Worm (Caenorhabditis elegans): ENCODE results near the gene K02E11.3.
A peak's percentile ranks its signal among the peaks of the same experiment; 100 is the strongest.

K02E11.3 gene

ce11 chrV:14240694-14241201, 5.9 kb downstream of the K02E11.3 start, which contains the start of gene K02E11.10:
TSS of gene K02E11.10 (minus strand) at chrV:14241151.
- TF ChIP-seq ztf-16 (tag; optimal IDR thresholded peaks at IDR 0.05) (no peak), hlh-13 (GFP tag; optimal IDR thresholded peaks at IDR 0.05) (no peak), Y22D7AL.16 (tag; optimal IDR thresholded peaks at IDR 0.05) (no peak), madf-2 (tag; optimal IDR thresholded peaks at IDR 0.05) (no peak), odd-2 (tag; optimal IDR thresholded peaks at IDR 0.05) (no peak), K09A11.1 (tag; optimal IDR thresholded peaks at IDR 0.05; ENCODE audit: insufficient read depth) (no peak), lin-11 (tag; optimal IDR thresholded peaks at IDR 0.05) (no peak), T23F11.4 (GFP tag; optimal IDR thresholded peaks at IDR 0.05) (peak; percentile 4), nhr-11 (tag; optimal IDR thresholded peaks at IDR 0.05) (no peak), pag-3 (tag; optimal IDR thresholded peaks at IDR 0.05; ENCODE audit: borderline replicate concordance) (no peak), tbx-2 (tag; optimal IDR thresholded peaks at IDR 0.05) (no peak), dve-1 (tag; optimal IDR thresholded peaks at IDR 0.05) (no peak), elt-4 (tag; optimal IDR thresholded peaks at IDR 0.05) (peak; percentile 63), ceh-48 (tag; optimal IDR thresholded peaks at IDR 0.05) (no peak), ceh-6 (GFP tag; optimal IDR thresholded peaks at IDR 0.05) (no peak), ceh-18 (tag; optimal IDR thresholded peaks at IDR 0.05) (no peak), fkh-10 (GFP tag; optimal IDR thresholded peaks at IDR 0.05) (no peak), hlh-15 (tag; optimal IDR thresholded peaks at IDR 0.05) (no peak)

- no peak for TF ChIP-seq pat-9 (tag; optimal IDR thresholded peaks at IDR 0.05)
- TF ChIP-seq hlh-13 (GFP tag; optimal IDR thresholded peaks at IDR 0.05) = no peak
These were observed 10.7 kb downstream of the K02E11.3 start, which contains the start of gene ent-3 for ce11 chrV:14235942-14236341. TSS of gene ent-3 (minus strand) at chrV:14236042.

DNA sequence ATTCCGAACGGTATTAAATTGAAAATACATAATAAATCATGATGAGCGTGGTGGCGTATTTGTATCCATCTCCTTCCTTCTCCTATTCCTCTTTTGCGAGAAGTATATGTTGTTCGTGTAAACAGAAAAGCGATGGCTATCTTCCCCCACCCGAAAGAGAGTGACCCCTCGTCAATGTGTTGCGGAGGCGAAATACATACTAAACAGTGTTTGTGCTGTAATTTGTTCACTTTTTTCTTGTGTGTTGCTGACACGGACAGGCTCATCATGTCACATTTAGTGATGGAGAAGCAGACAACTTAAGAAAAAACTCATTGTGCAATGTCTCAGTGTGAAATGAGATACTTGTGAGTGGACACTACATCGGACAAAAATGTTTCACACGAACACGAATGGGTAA, 15.0 kb downstream of the K02E11.3 start:
- TF ChIP-seq T23F11.4 (GFP tag; optimal IDR thresholded peaks at IDR 0.05) (no peak), ceh-18 (tag; optimal IDR thresholded peaks at IDR 0.05) (no peak), hlh-30 (tag; optimal IDR thresholded peaks at IDR 0.05; ENCODE audit: insufficient read depth) (no peak), ceh-34 (tag; optimal IDR thresholded peaks at IDR 0.05) (no peak), lin-11 (tag; optimal IDR thresholded peaks at IDR 0.05) (no peak), tbx-2 (tag; optimal IDR thresholded peaks at IDR 0.05) (no peak), dmd-4 (tag; optimal IDR thresholded peaks at IDR 0.05; ENCODE audit: borderline replicate concordance) (no peak), ztf-16 (tag; optimal IDR thresholded peaks at IDR 0.05) (no peak), pqm-1 (tag; optimal IDR thresholded peaks at IDR 0.05) (no peak), fkh-6 (tag; optimal IDR thresholded peaks at IDR 0.05) (no peak), ttx-3 (tag; optimal IDR thresholded peaks at IDR 0.05) (no peak), unc-86 (tag; optimal IDR thresholded peaks at IDR 0.05) (no peak), Y22D7AL.16 (tag; optimal IDR thresholded peaks at IDR 0.05) (no peak), elt-2 (tag; optimal IDR thresholded peaks at IDR 0.05) (no peak)

- TF ChIP-seq sdc-2 (tag; optimal IDR thresholded peaks at IDR 0.05) (no peak), elt-2 (tag; optimal IDR thresholded peaks at IDR 0.05) (no peak), unc-86 (tag; optimal IDR thresholded peaks at IDR 0.05) (no peak), ets-4 (tag; optimal IDR thresholded peaks at IDR 0.05) (no peak), sox-4 (tag; optimal IDR thresholded peaks at IDR 0.05) (no peak)
These were observed 15.7 kb downstream of the K02E11.3 start for ce11 chrV:14230788-14231583.

DNA sequence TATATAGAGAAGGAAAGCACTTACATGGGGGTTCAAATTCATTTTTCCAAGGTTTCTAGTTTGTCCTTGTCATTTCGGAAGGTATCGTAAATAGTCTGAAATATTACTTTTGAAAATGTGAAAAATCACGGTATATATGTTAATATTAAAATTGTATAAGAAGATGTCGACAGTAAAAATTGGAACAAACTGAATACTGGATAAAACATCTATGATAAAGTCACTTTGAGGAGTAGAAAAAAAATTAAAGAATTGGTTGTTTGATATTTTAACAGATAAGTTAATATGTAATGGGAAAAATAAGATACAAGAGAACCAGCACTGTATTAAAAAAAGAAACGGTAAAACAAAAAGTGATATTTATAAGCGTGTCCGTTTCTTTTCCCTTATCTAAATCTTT, 20.3 kb downstream of the K02E11.3 start, which contains the start of gene nep-21:
TSS of gene nep-21 (minus strand) at position 101 of the 400 bp plus-strand sequence.
- TF ChIP-seq hlh-8 (tag; optimal IDR thresholded peaks at IDR 0.05) (no peak), ceh-34 (tag; optimal IDR thresholded peaks at IDR 0.05) (no peak), ceh-31 (tag; optimal IDR thresholded peaks at IDR 0.05) (no peak), hlh-30 (tag; optimal IDR thresholded peaks at IDR 0.05; ENCODE audit: insufficient read depth) (no peak), K02D7.2 (tag; optimal IDR thresholded peaks at IDR 0.05) (no peak), ceh-6 (GFP tag; optimal IDR thresholded peaks at IDR 0.05) (no peak), unc-55 (GFP tag; optimal IDR thresholded peaks at IDR 0.05) (no peak), ceh-30 (tag; optimal IDR thresholded peaks at IDR 0.05) (no peak), odd-2 (tag; optimal IDR thresholded peaks at IDR 0.05) (no peak), C38D4.7 (GFP tag; optimal IDR thresholded peaks at IDR 0.05) (no peak), nfya-1 (tag; optimal IDR thresholded peaks at IDR 0.05) (no peak), fkh-10 (GFP tag; optimal IDR thresholded peaks at IDR 0.05) (no peak), pat-9 (tag; optimal IDR thresholded peaks at IDR 0.05) (no peak), lim-6 (tag; optimal IDR thresholded peaks at IDR 0.05) (no peak), F13H6.1 (tag; optimal IDR thresholded peaks at IDR 0.05) (no peak), sdc-2 (tag; optimal IDR thresholded peaks at IDR 0.05) (no peak)

Data from whole organism, late embryonic.